Worm (Caenorhabditis elegans) whole organism, L1 larva: ENCODE results near the gene T23D5.8.
"Not testable (repeated sequence)": the region's sequence is repeated elsewhere in the genome, so short reads cannot be mapped to it uniquely, and the experiment has no call there.

Experiments
- C04F5.9 ChIP-seq: sonication (generic microtip); optimal IDR thresholded peaks from 2 replicates; lab custom pipeline; 2016; ENCODE audit warnings: missing genetic modification characterization, missing compliant biosample characterization
- C34B4.2 ChIP-seq: sonication (generic microtip); optimal IDR thresholded peaks from 2 replicates; lab custom pipeline; 2017; ENCODE audit warnings: mild to moderate bottlenecking, missing genetic modification characterization, missing compliant biosample characterization
- ama-1 ChIP-seq: fragments of 150-350 bp; optimal IDR thresholded peaks from 2 replicates; lab custom pipeline; 2014
- blmp-1 ChIP-seq: fragments of 150-350 bp; optimal IDR thresholded peaks from 2 replicates; lab custom pipeline; 2014; ENCODE audit warnings: missing biosample characterization, missing genetic modification characterization
- ceh-63 ChIP-seq: fragments of 200-800 bp; sonication (Bioruptor generic); optimal IDR thresholded peaks from 2 replicates; lab custom pipeline; 2018; ENCODE audit warnings: mild to moderate bottlenecking, missing genetic modification characterization, missing compliant biosample characterization
- dpl-1 ChIP-seq, 3 experiments: fragments of 150-350 bp in 2 of 3; sonication (generic microtip) in 1 of 3; optimal IDR thresholded peaks; 2 replicates each; lab custom pipeline; 2014 to 2017; ENCODE audit warnings: missing biosample characterization in 3 of 3, missing genetic modification characterization in 3 of 3, missing genetic modification reagents in 3 of 3
- dsc-1 ChIP-seq: sonication (generic microtip); optimal IDR thresholded peaks from 2 replicates; lab custom pipeline; 2016; ENCODE audit warnings: mild to moderate bottlenecking, missing genetic modification characterization, missing compliant biosample characterization
- efl-1 ChIP-seq, 4 experiments: fragments of 150-350 bp; optimal IDR thresholded peaks in 3 of 4; peaks in 1 of 4; 1 replicate in 1 of 4; 2 replicates in 3 of 4; lab custom pipeline; 2014; ENCODE audit warnings: missing biosample characterization in 2 of 4, missing genetic modification characterization in 2 of 4, missing genetic modification reagents in 2 of 4
- efl-3 ChIP-seq: fragments of 200-800 bp; sonication (Bioruptor generic); optimal IDR thresholded peaks from 2 replicates; lab custom pipeline; 2018; ENCODE audit warnings: mild to moderate bottlenecking, missing genetic modification characterization, missing compliant biosample characterization
- egl-13 ChIP-seq: sonication (generic microtip); optimal IDR thresholded peaks from 2 replicates; lab custom pipeline; 2016; ENCODE audit warnings: missing genotype, missing genetic modification reagents, missing genetic modification characterization, missing compliant biosample characterization
- elt-3 ChIP-seq, 6 experiments: fragments of 150-350 bp in 1 of 6; sonication (generic microtip); optimal IDR thresholded peaks; 2 replicates each; lab custom pipeline; 2017 to 2018; ENCODE audit warnings: missing biosample characterization in 6 of 6, missing genetic modification characterization in 6 of 6, inconsistent platforms in 1 of 6
- fkh-4 ChIP-seq: sonication (generic microtip); optimal IDR thresholded peaks from 2 replicates; lab custom pipeline; 2016; ENCODE audit warnings: missing compliant biosample characterization, missing genetic modification characterization, borderline replicate concordance
- fkh-8 ChIP-seq: sonication (generic microtip); optimal IDR thresholded peaks from 2 replicates; lab custom pipeline; 2016; ENCODE audit warnings: mild to moderate bottlenecking, missing genetic modification characterization, missing compliant biosample characterization
- fos-1 ChIP-seq: fragments of 150-350 bp; optimal IDR thresholded peaks from 2 replicates; lab custom pipeline; 2014; ENCODE audit warnings: missing biosample characterization, missing genetic modification characterization
- grh-1 ChIP-seq: fragments of 200-800 bp; sonication (Bioruptor generic); IDR thresholded peaks from 2 replicates; pipeline ENCODE4 v1.3.6; 2022; ENCODE audit warnings: missing genetic modification reagents, missing genetic modification characterization, missing compliant biosample characterization
- hlh-4 ChIP-seq: sonication (generic microtip); optimal IDR thresholded peaks from 2 replicates; lab custom pipeline; 2016; ENCODE audit warnings: mild to moderate bottlenecking, missing genetic modification characterization, missing compliant biosample characterization
- isw-1 ChIP-seq: fragments of 200-800 bp; sonication (Bioruptor generic); IDR thresholded peaks from 2 replicates; pipeline ENCODE4 v1.3.6; 2022; ENCODE audit warnings: missing genetic modification characterization, missing compliant biosample characterization
- jun-1 ChIP-seq: fragments of 150-350 bp; optimal IDR thresholded peaks from 2 replicates; lab custom pipeline; 2014; ENCODE audit warnings: missing biosample characterization, missing genetic modification reagents, missing genetic modification characterization
- lin-13 ChIP-seq: fragments of 150-350 bp; optimal IDR thresholded peaks from 2 replicates; lab custom pipeline; 2014; ENCODE audit warnings: missing biosample characterization, missing genetic modification reagents, missing genetic modification characterization
- lin-14 ChIP-seq: fragments of 200-800 bp; sonication (Bioruptor generic); optimal IDR thresholded peaks from 2 replicates; lab custom pipeline; 2018; ENCODE audit warnings: mild to moderate bottlenecking, missing genetic modification characterization, moderate library complexity, missing compliant biosample characterization
- lin-15B ChIP-seq: fragments of 150-350 bp; sonication (generic microtip); optimal IDR thresholded peaks from 3 replicates; lab custom pipeline; 2014; ENCODE audit warnings: missing biosample characterization, missing genetic modification characterization
- lin-35 ChIP-seq, 2 experiments: fragments of 150-350 bp; optimal IDR thresholded peaks; 2 replicates each; lab custom pipeline; 2014; ENCODE audit warnings: missing biosample characterization in 2 of 2, missing genetic modification characterization in 2 of 2, missing genetic modification reagents in 2 of 2
- lin-39 ChIP-seq: fragments of 150-350 bp; optimal IDR thresholded peaks from 2 replicates; lab custom pipeline; 2014; ENCODE audit warnings: missing biosample characterization, missing genetic modification reagents, missing genetic modification characterization
- lir-3 ChIP-seq: sonication (generic microtip); optimal IDR thresholded peaks from 2 replicates; lab custom pipeline; 2016; ENCODE audit warnings: mild to moderate bottlenecking, missing genetic modification characterization, moderate library complexity, missing compliant biosample characterization; ENCODE audit not compliant: poor library complexity
- lsy-2 ChIP-seq, 2 experiments: fragments of 150-350 bp; optimal IDR thresholded peaks; 2 replicates each; lab custom pipeline; 2014; ENCODE audit warnings: missing biosample characterization in 2 of 2, missing genetic modification characterization in 2 of 2
- mdl-1 ChIP-seq, 2 experiments: fragments of 150-350 bp; optimal IDR thresholded peaks; 2 replicates each; lab custom pipeline; 2014 to 2017; ENCODE audit warnings: missing biosample characterization in 2 of 2, missing genetic modification characterization in 2 of 2, inconsistent platforms in 1 of 2
- mep-1 ChIP-seq: fragments of 150-350 bp; optimal IDR thresholded peaks from 2 replicates; lab custom pipeline; 2014; ENCODE audit warnings: missing biosample characterization, missing genetic modification characterization
- nhr-12 ChIP-seq: sonication (generic microtip); optimal IDR thresholded peaks from 2 replicates; lab custom pipeline; 2017; ENCODE audit warnings: missing biosample characterization, missing genetic modification characterization
- nhr-19 ChIP-seq: fragments of 200-800 bp; sonication (Bioruptor generic); conservative IDR thresholded peaks from 2 replicates; pipeline ENCODE4 v1.3.6; 2022; ENCODE audit warnings: missing genetic modification characterization, missing compliant biosample characterization
- nhr-237 ChIP-seq: fragments of 150-350 bp; optimal IDR thresholded peaks from 2 replicates; lab custom pipeline; 2014; ENCODE audit warnings: missing biosample characterization, missing genetic modification characterization
- nhr-77 ChIP-seq: fragments of 150-350 bp; optimal IDR thresholded peaks from 2 replicates; lab custom pipeline; 2014; ENCODE audit warnings: missing biosample characterization, missing genetic modification characterization
- nhr-85 ChIP-seq: sonication (generic microtip); peaks from one replicate; lab custom pipeline; 2016; ENCODE audit warnings: missing genetic modification characterization, inconsistent platforms, missing compliant biosample characterization
- nhr-90 ChIP-seq: sonication (generic microtip); optimal IDR thresholded peaks from 2 replicates; lab custom pipeline; 2016; ENCODE audit warnings: mild to moderate bottlenecking, missing genetic modification characterization, missing compliant biosample characterization; ENCODE audit not compliant: poor library complexity
- rnt-1 ChIP-seq: sonication (generic microtip); optimal IDR thresholded peaks from 2 replicates; lab custom pipeline; 2016; ENCODE audit warnings: mild to moderate bottlenecking, missing genetic modification characterization, moderate library complexity, missing compliant biosample characterization
- sptf-1 ChIP-seq: fragments of 150-350 bp; optimal IDR thresholded peaks from 2 replicates; lab custom pipeline; 2014; ENCODE audit warnings: missing biosample characterization, missing genetic modification characterization
- sup-37 ChIP-seq: fragments of 200-800 bp; sonication (Bioruptor generic); optimal IDR thresholded peaks from 2 replicates; lab custom pipeline; 2018; ENCODE audit warnings: mild to moderate bottlenecking, missing genetic modification characterization, missing compliant biosample characterization
- swsn-7 ChIP-seq: sonication (generic microtip); optimal IDR thresholded peaks from 2 replicates; lab custom pipeline; 2016; ENCODE audit warnings: missing genetic modification characterization, missing compliant biosample characterization
- zip-4 ChIP-seq: fragments of 200-800 bp; sonication (Bioruptor generic); optimal IDR thresholded peaks from 2 replicates; lab custom pipeline; 2018; ENCODE audit warnings: mild to moderate bottlenecking, missing genetic modification characterization, moderate library complexity, missing compliant biosample characterization

Gene T23D5.8

ce11 chrV:15744366-15744765 is 3.9 kb downstream of the T23D5.8 start, which contains the start of gene str-19:
TSS of gene str-19 (minus strand) at chrV:15744466.
- not testable (repeated sequence) for TF ChIP-seq fkh-4 (tag; lab: Kevin White, UChicago); dsc-1; efl-3 (GFP tag; lab: Kevin White, UChicago)

ce11 chrV:15741851-15742250 is 6.4 kb downstream of the T23D5.8 start, which contains the start of gene str-18:
TSS of gene str-18 (minus strand) at chrV:15741951.
- TF ChIP-seq nhr-85 (tag; lab: Kevin White, UChicago) (no peak), lin-13 (GFP tag; lab: Kevin White, UChicago) (no peak), mep-1 (tag; lab: Kevin White, UChicago) (no peak), zip-4 (GFP tag; lab: Kevin White, UChicago) (no peak), nhr-19 (GFP tag; lab: Robert Waterston, UW) (no peak), sup-37 (no peak), ama-1 (lab: Kevin White, UChicago) (no peak), grh-1 (GFP tag; lab: Robert Waterston, UW) (no peak), mdl-1 (tag; optimal IDR thresholded peaks at IDR 0.05; lab: Kevin White, UChicago) (no peak), lin-39 (tag; lab: Kevin White, UChicago) (no peak), nhr-77 (tag; lab: Kevin White, UChicago) (no peak), swsn-7 (no peak), C04F5.9 (tag; lab: Kevin White, UChicago) (no peak)

- no peak for TF ChIP-seq fkh-4 (tag; lab: Kevin White, UChicago)
- TF ChIP-seq dpl-1 (GFP tag; optimal IDR thresholded peaks at IDR 0.05; lab: Kevin White, UChicago) = no peak
- TF ChIP-seq sup-37 = no peak
- TF ChIP-seq lir-3 (tag; lab: Kevin White, UChicago) = no peak
- TF ChIP-seq nhr-85 (tag; lab: Kevin White, UChicago) = no peak
- TF ChIP-seq ceh-63 (GFP tag; lab: Kevin White, UChicago) = no peak
- no peak for TF ChIP-seq rnt-1 (tag; lab: Kevin White, UChicago)
- no peak for TF ChIP-seq elt-3 (tag; optimal IDR thresholded peaks at IDR 0.05; lab: Kevin White, UChicago)
- TF ChIP-seq efl-1 (optimal IDR thresholded peaks at IDR 0.05; lab: Kevin White, UChicago) = no peak
- TF ChIP-seq efl-1 (GFP tag; optimal IDR thresholded peaks at IDR 0.05 in 1 of 2; lab: Kevin White, UChicago) = no peak
- TF ChIP-seq lin-15B (tag; lab: Kevin White, UChicago) = no peak
- TF ChIP-seq jun-1 (tag; lab: Kevin White, UChicago) = no peak
- TF ChIP-seq C34B4.2 (tag; lab: Kevin White, UChicago) = no peak
- no peak for TF ChIP-seq lin-13 (GFP tag; lab: Kevin White, UChicago)
- no peak for TF ChIP-seq hlh-4
- no peak for TF ChIP-seq lin-35 (GFP tag; optimal IDR thresholded peaks at IDR 0.05; lab: Kevin White, UChicago)
- TF ChIP-seq nhr-90 (tag; lab: Kevin White, UChicago) = no peak
- TF ChIP-seq blmp-1 (tag; lab: Kevin White, UChicago) = no peak
- no peak for TF ChIP-seq egl-13
- TF ChIP-seq lin-39 (tag; lab: Kevin White, UChicago) = no peak
- TF ChIP-seq lin-14 (GFP tag; lab: Kevin White, UChicago) = no peak
Measured at ce11 chrV:15735720-15736119, 12.5 kb downstream of the T23D5.8 start, which contains the start of gene str-27. TSS of gene str-27 (minus strand) at chrV:15735820.

ce11 chrV:15733568-15733967 is 14.7 kb downstream of the T23D5.8 start, which contains the start of gene T23D5.3:
TSS of gene T23D5.3 (minus strand) at chrV:15733668.
- TF ChIP-seq grh-1 (GFP tag; lab: Robert Waterston, UW) (no peak), fos-1 (tag; lab: Kevin White, UChicago) (no peak), ama-1 (lab: Kevin White, UChicago) (no peak), lsy-2 (tag; optimal IDR thresholded peaks at IDR 0.05; lab: Kevin White, UChicago) (no peak), nhr-12 (no peak), nhr-237 (tag; lab: Kevin White, UChicago) (no peak), sptf-1 (tag; lab: Kevin White, UChicago) (no peak), isw-1 (GFP tag; lab: Robert Waterston, UW) (no peak), fkh-8 (no peak)
